Worm (Caenorhabditis elegans) whole organism, L4 larva: ENCODE measurements around the gene C02C6.14.

Source experiments
- F49E8.2 ChIP-seq: sonication (generic microtip); optimal IDR thresholded peaks from 2 replicates; lab custom pipeline; 2016; ENCODE audit warnings: missing compliant biosample characterization, mild to moderate bottlenecking, missing genetic modification characterization, borderline replicate concordance
- ama-1 ChIP-seq: fragments of 150-350 bp; optimal IDR thresholded peaks from 2 replicates; lab custom pipeline; 2014; ENCODE audit warnings: inconsistent platforms, mixed read lengths
- ceh-44 ChIP-seq: fragments of 200-800 bp; sonication (Bioruptor generic); IDR thresholded peaks from 2 replicates; pipeline ENCODE4 v1.3.6; 2022; ENCODE audit warnings: missing genetic modification reagents, missing genetic modification characterization, missing compliant biosample characterization
- fos-1 ChIP-seq: fragments of 150-350 bp; optimal IDR thresholded peaks from 2 replicates; lab custom pipeline; 2014; ENCODE audit warnings: missing biosample characterization, missing genetic modification characterization
- gei-8 ChIP-seq: fragments of 200-800 bp; sonication (Bioruptor generic); optimal IDR thresholded peaks from 2 replicates; lab custom pipeline; 2018; ENCODE audit warnings: mild to moderate bottlenecking, missing genetic modification characterization, missing compliant biosample characterization
- hmg-1.1 ChIP-seq: fragments of 200-800 bp; sonication (Bioruptor generic); IDR thresholded peaks from 2 replicates; pipeline ENCODE4 v1.3.6; 2022; ENCODE audit warnings: missing genetic modification reagents, missing genetic modification characterization, missing compliant biosample characterization
- nhr-77 ChIP-seq: fragments of 150-350 bp; optimal IDR thresholded peaks from 2 replicates; lab custom pipeline; 2014; ENCODE audit warnings: missing biosample characterization, missing genetic modification characterization
- pqm-1 ChIP-seq: sonication (generic microtip); optimal IDR thresholded peaks from 2 replicates; lab custom pipeline; 2017; ENCODE audit warnings: missing biosample characterization, missing genetic modification characterization
- skn-1 ChIP-seq: fragments of 150-350 bp; optimal IDR thresholded peaks from 2 replicates; lab custom pipeline; 2014; ENCODE audit warnings: missing biosample characterization, missing genetic modification characterization
- unc-130 ChIP-seq: sonication (generic microtip); optimal IDR thresholded peaks from 2 replicates; lab custom pipeline; 2016; ENCODE audit warnings: missing genetic modification reagents, missing genetic modification characterization, missing compliant biosample characterization

DNA sequence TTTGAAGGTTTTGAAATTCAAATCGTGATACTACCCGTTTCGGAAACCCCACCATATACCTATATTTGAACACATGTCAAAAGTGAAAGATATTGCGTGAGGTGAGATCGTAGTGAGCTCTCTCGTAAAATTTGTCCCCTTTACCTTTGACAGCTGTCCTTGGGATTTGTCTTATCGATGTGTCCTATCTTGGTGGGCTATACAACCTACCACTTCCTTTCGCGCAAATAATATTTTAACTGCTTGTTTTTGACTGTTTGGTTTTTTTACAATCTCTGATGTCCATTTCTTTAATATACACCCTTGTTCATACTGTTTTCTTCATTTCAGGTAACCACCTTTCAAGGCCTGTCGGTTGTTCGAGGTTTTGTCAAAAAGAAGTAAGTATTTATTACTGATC lies 27.8 kb upstream of the C02C6.14 start, which contains the start of gene eat-20:
- TF ChIP-seq ceh-44 (GFP tag; lab: Robert Waterston, UW) (no peak), skn-1 (tag; lab: Kevin White, UChicago) (no peak), gei-8 (GFP tag; lab: Kevin White, UChicago) (no peak), fos-1 (tag; lab: Kevin White, UChicago) (no peak), ama-1 (lab: Kevin White, UChicago) (no peak), unc-130 (GFP tag; lab: Kevin White, UChicago) (no peak), hmg-1.1 (GFP tag; lab: Robert Waterston, UW) (no peak), nhr-77 (tag; lab: Kevin White, UChicago) (no peak), F49E8.2 (tag; lab: Kevin White, UChicago) (no peak), pqm-1 (tag; lab: Kevin White, UChicago) (no peak)
